Fruit fly (Drosophila melanogaster): ENCODE results near the gene CG31751.

- TF ChIP-seq CG10274 (GFP tag; optimal IDR thresholded peaks at IDR 0.05) (no peak), Optix (GFP tag; IDR thresholded peaks at IDR 0.05) (no peak), CG17568 (GFP tag; optimal IDR thresholded peaks at IDR 0.05) (no peak), Neu2 (GFP tag; optimal IDR thresholded peaks at IDR 0.05; ENCODE audit: borderline replicate concordance) (no peak), sqz (GFP tag; optimal IDR thresholded peaks at IDR 0.05) (no peak), wek (GFP tag; optimal IDR thresholded peaks at IDR 0.05) (no peak), exex (tag; optimal IDR thresholded peaks at IDR 0.05) (no peak), HLHmδ (GFP tag; optimal IDR thresholded peaks at IDR 0.05) (no peak), Sin3A (optimal IDR thresholded peaks at IDR 0.05) (no peak), en (GFP tag; optimal IDR thresholded peaks at IDR 0.05) (no peak), tna (GFP tag; IDR thresholded peaks at IDR 0.05; ENCODE audit: partially characterized antibody) (no peak)
These were observed 47.8 kb downstream of the CG31751 start for dm6 chr2L:18724842-18725241.

Measured in whole organism, embryonic.